Worm (Caenorhabditis elegans): ENCODE results near the gene C25E10.8.

C25E10.8 gene

DNA sequence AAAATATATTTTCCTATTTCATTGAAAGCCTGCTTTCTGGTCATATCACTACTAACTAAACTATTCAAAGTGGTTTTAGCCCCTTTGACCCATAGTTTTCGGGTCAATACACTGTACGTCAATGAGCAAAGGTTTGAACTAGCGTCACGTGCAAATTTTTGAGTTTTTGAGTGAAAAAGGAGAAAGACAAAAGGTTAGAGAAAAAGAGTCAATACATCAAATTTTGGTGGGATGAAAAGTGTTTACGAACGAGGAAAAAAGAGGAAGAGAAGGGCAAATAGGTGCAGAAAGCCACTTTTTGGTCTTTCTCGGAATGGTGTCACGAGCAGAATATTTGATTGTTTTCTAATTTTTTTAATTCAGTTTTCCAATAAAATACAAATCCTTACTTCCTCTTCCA lies 22.0 kb upstream of the C25E10.8 start (continued):
- TF ChIP-seq ceh-8 (GFP tag; optimal IDR thresholded peaks at IDR 0.05) (no peak), C04F5.9 (tag; optimal IDR thresholded peaks at IDR 0.05) (no peak), mef-2 (tag; optimal IDR thresholded peaks at IDR 0.05) (no peak), elt-2 (tag; optimal IDR thresholded peaks at IDR 0.05) (peak; percentile 15), swsn-7 (tag; optimal IDR thresholded peaks at IDR 0.05) (no peak), C34B4.2 (tag; optimal IDR thresholded peaks at IDR 0.05) (no peak), lsy-2 (tag; optimal IDR thresholded peaks at IDR 0.05) (peak; percentile 4 to 35), pag-3 (tag; optimal IDR thresholded peaks at IDR 0.05; ENCODE audit: borderline replicate concordance, insufficient read depth) (no peak), lin-14 (GFP tag; optimal IDR thresholded peaks at IDR 0.05) (peak; percentile 44), fkh-8 (tag; optimal IDR thresholded peaks at IDR 0.05) (peak; percentile 42), efl-1 (optimal IDR thresholded peaks at IDR 0.05) (no peak), efl-1 (GFP tag; optimal IDR thresholded peaks at IDR 0.05 in 1 of 2) (peak in 1 of 2 experiments; percentile 87), blmp-1 (tag; optimal IDR thresholded peaks at IDR 0.05) (no peak), tlp-1 (tag; optimal IDR thresholded peaks at IDR 0.05) (no peak), nhr-237 (tag; optimal IDR thresholded peaks at IDR 0.05) (no peak), irx-1 (tag; optimal IDR thresholded peaks at IDR 0.05) (no peak), jun-1 (tag; optimal IDR thresholded peaks at IDR 0.05) (no peak), nhr-71 (tag; optimal IDR thresholded peaks at IDR 0.05) (peak; percentile 53), ceh-82 (tag; optimal IDR thresholded peaks at IDR 0.05) (no peak), xbp-1 (tag; optimal IDR thresholded peaks at IDR 0.05) (no peak), fkh-4 (tag; optimal IDR thresholded peaks at IDR 0.05; ENCODE audit: borderline replicate concordance) (no peak), Y116A8C.19 (tag; optimal IDR thresholded peaks at IDR 0.05; ENCODE audit: borderline replicate concordance) (no peak), sox-4 (tag; optimal IDR thresholded peaks at IDR 0.05) (no peak), zag-1 (tag; optimal IDR thresholded peaks at IDR 0.05) (no peak), alr-1 (tag; optimal IDR thresholded peaks at IDR 0.05; ENCODE audit: borderline replicate concordance) (no peak), mab-9 (GFP tag; IDR thresholded peaks at IDR 0.05) (no peak), hpl-2 (GFP tag; optimal IDR thresholded peaks at IDR 0.05) (no peak), egl-13 (tag; optimal IDR thresholded peaks at IDR 0.05) (no peak), fkh-10 (GFP tag; optimal IDR thresholded peaks at IDR 0.05) (no peak), ceh-88 (GFP tag; IDR thresholded peaks at IDR 0.05) (no peak)

DNA sequence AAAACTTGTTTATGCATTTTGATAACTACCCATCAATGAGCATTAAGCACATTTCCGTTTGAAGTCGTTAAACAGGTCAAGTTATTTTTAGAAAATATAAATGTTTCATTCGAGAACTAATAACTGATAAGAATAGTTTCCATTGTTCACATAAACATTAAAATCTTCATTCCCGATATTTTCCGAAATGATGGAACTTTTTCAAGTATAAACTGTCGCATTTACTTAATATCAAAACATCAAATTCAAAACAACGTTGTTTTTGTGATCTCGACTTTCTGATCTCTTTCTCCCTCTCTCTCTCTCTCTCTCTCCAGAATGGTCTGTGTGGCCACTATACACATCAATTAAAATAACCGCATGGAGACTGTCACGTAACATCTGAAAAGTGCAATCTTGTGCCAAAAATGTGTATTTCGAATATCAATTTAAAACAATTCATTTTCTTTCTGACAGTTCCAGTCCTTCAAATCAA lies 20.5 kb upstream of the C25E10.8 start:
- peak; percentile 21 for TF ChIP-seq nhr-19 (GFP tag; conservative IDR thresholded peaks at IDR 0.05)
- TF ChIP-seq elt-3 (tag; optimal IDR thresholded peaks at IDR 0.05): peak in 1 of 6 experiments; percentile 25
- no peak for TF ChIP-seq ces-1 (GFP tag; optimal IDR thresholded peaks at IDR 0.05)
- no peak for TF ChIP-seq dpl-1 (GFP tag; optimal IDR thresholded peaks at IDR 0.05)
- TF ChIP-seq zip-4 (GFP tag; optimal IDR thresholded peaks at IDR 0.05): no peak
- peak; percentile 43 for TF ChIP-seq nhr-20 (tag; optimal IDR thresholded peaks at IDR 0.05)
- no peak for TF ChIP-seq pqm-1 (tag; optimal IDR thresholded peaks at IDR 0.05)
- peak; percentile 24 for TF ChIP-seq mep-1 (tag; optimal IDR thresholded peaks at IDR 0.05)
- no peak for TF ChIP-seq mef-2 (tag; optimal IDR thresholded peaks at IDR 0.05)
- TF ChIP-seq alr-1 (tag; optimal IDR thresholded peaks at IDR 0.05; ENCODE audit: borderline replicate concordance): no peak
- peak; percentile 30 for TF ChIP-seq blmp-1 (tag; optimal IDR thresholded peaks at IDR 0.05)
- peak; percentile 11 for TF ChIP-seq lin-13 (GFP tag; optimal IDR thresholded peaks at IDR 0.05)
- TF ChIP-seq swsn-7 (tag; optimal IDR thresholded peaks at IDR 0.05): no peak
- TF ChIP-seq mdl-1 (tag; optimal IDR thresholded peaks at IDR 0.05): no peak
- peak; percentile 21 for TF ChIP-seq elt-2 (tag; optimal IDR thresholded peaks at IDR 0.05)
- peak; percentile 29 for TF ChIP-seq snu-23 (GFP tag; optimal IDR thresholded peaks at IDR 0.05)
- no peak for TF ChIP-seq vab-15 (tag; optimal IDR thresholded peaks at IDR 0.05)
- peak; percentile 17 for TF ChIP-seq lin-14 (GFP tag; optimal IDR thresholded peaks at IDR 0.05)
- TF ChIP-seq jun-1 (tag; optimal IDR thresholded peaks at IDR 0.05): no peak
- TF ChIP-seq nhr-90 (tag; optimal IDR thresholded peaks at IDR 0.05; ENCODE audit: poor library complexity): peak; percentile 15
- no peak for TF ChIP-seq dsc-1 (tag; optimal IDR thresholded peaks at IDR 0.05)
- TF ChIP-seq fkh-10 (GFP tag; optimal IDR thresholded peaks at IDR 0.05): no peak
- no peak for TF ChIP-seq egl-27 (tag; optimal IDR thresholded peaks at IDR 0.05)
- peak; percentile 31 for TF ChIP-seq C16A3.4 (tag; optimal IDR thresholded peaks at IDR 0.05)
- TF ChIP-seq fkh-8 (tag; optimal IDR thresholded peaks at IDR 0.05): no peak
- no peak for TF ChIP-seq nhr-76 (tag; optimal IDR thresholded peaks at IDR 0.05)
- TF ChIP-seq lin-35 (GFP tag; optimal IDR thresholded peaks at IDR 0.05): peak in 1 of 2 experiments; percentile 28
- peak; percentile 19 for TF ChIP-seq nhr-47 (tag; optimal IDR thresholded peaks at IDR 0.05)
- no peak for TF ChIP-seq mab-9 (GFP tag; IDR thresholded peaks at IDR 0.05)
- peak; percentile 64 for TF ChIP-seq ama-1 (optimal IDR thresholded peaks at IDR 0.05)
- peak; percentile 68 for TF ChIP-seq nhr-85 (tag)
- TF ChIP-seq C04F5.9 (tag; optimal IDR thresholded peaks at IDR 0.05): no peak
- no peak for TF ChIP-seq ceh-82 (tag; optimal IDR thresholded peaks at IDR 0.05)

Data from whole organism, L1 larva.